Fruit fly (Drosophila melanogaster) whole organism, embryonic: ENCODE results near the gene CG4757.
A peak's percentile ranks its signal among the peaks of the same experiment; 100 is the strongest.

ENCODE experiments used
- Antp ChIP-seq: fragments of 200-800 bp; sonication (Bioruptor generic); optimal IDR thresholded peaks from 3 replicates; lab custom pipeline; 2016; ENCODE audit warnings: missing biosample characterization, missing genetic modification characterization
- Awh ChIP-seq: fragments of 200-800 bp; sonication (Bioruptor generic); IDR thresholded peaks from 2 replicates; pipeline ENCODE4, ENCODE4 v1.3.6; 2022; ENCODE audit warnings: missing biosample characterization, missing genetic modification characterization
- CG10321 ChIP-seq: fragments of 200-800 bp; sonication (Bioruptor generic); IDR thresholded peaks from 2 replicates; pipeline ENCODE4 v1.3.6; 2022; ENCODE audit warnings: missing biosample characterization, missing genetic modification characterization
- CG11723 ChIP-seq: fragments of 200-800 bp; sonication (Bioruptor generic); optimal IDR thresholded peaks from 2 replicates; lab custom pipeline; 2017; ENCODE audit warnings: missing biosample characterization, mild to moderate bottlenecking, missing genetic modification characterization
- CG12219 ChIP-seq: fragments of 200-800 bp; sonication (Bioruptor generic); optimal IDR thresholded peaks from 3 replicates; lab custom pipeline; 2018; ENCODE audit warnings: missing biosample characterization, mild to moderate bottlenecking, missing genetic modification characterization
- CG12391 ChIP-seq: fragments of 200-800 bp; sonication (Bioruptor generic); optimal IDR thresholded peaks from 3 replicates; lab custom pipeline; 2018; ENCODE audit warnings: missing biosample characterization, mild to moderate bottlenecking, missing genetic modification characterization, moderate library complexity
- CG12744 ChIP-seq: fragments of 200-800 bp; sonication (Bioruptor generic); optimal IDR thresholded peaks from 2 replicates; lab custom pipeline; 2016; ENCODE audit warnings: missing biosample characterization, missing genetic modification characterization
- CG13624 ChIP-seq: fragments of 200-800 bp; sonication (Bioruptor generic); optimal IDR thresholded peaks from 2 replicates; lab custom pipeline; 2016; ENCODE audit warnings: missing biosample characterization, missing genetic modification characterization
- CG13775 ChIP-seq: fragments of 200-800 bp; sonication (Bioruptor generic); optimal IDR thresholded peaks from 3 replicates; lab custom pipeline; 2017; ENCODE audit warnings: missing biosample characterization, mild to moderate bottlenecking, missing genetic modification characterization
- CG14014 ChIP-seq: fragments of 200-800 bp; sonication (Bioruptor generic); IDR thresholded peaks from 2 replicates; pipeline ENCODE4 v1.3.6; 2022; ENCODE audit warnings: missing biosample characterization, missing genetic modification characterization
- CG17328 ChIP-seq: fragments of 200-800 bp; sonication (Bioruptor generic); IDR thresholded peaks from 2 replicates; pipeline ENCODE4 v1.3.6; 2022; ENCODE audit warnings: missing biosample characterization, missing genetic modification characterization
- CG2116 ChIP-seq: fragments of 200-800 bp; sonication (Bioruptor generic); optimal IDR thresholded peaks from 3 replicates; lab custom pipeline; 2018; ENCODE audit warnings: missing biosample characterization, mild to moderate bottlenecking, missing genetic modification characterization
- CG3163 ChIP-seq: fragments of 200-800 bp; sonication (Bioruptor generic); optimal IDR thresholded peaks from 3 replicates; lab custom pipeline; 2016; ENCODE audit warnings: missing biosample characterization, missing genetic modification characterization
- CG42726 ChIP-seq: fragments of 200-800 bp; sonication (Bioruptor generic); IDR thresholded peaks from 2 replicates; pipeline ENCODE4 v1.3.6; 2022; ENCODE audit warnings: missing biosample characterization, missing genetic modification characterization; ENCODE audit not compliant: partially characterized antibody
- CG4424 ChIP-seq: fragments of 200-800 bp; sonication (Bioruptor generic); optimal IDR thresholded peaks from 3 replicates; lab custom pipeline; 2016; ENCODE audit warnings: missing biosample characterization, missing genetic modification characterization
- CG4707 ChIP-seq: fragments of 200-800 bp; sonication (Bioruptor generic); optimal IDR thresholded peaks from 2 replicates; lab custom pipeline; 2018; ENCODE audit warnings: missing biosample characterization, mild to moderate bottlenecking, missing genetic modification characterization, moderate library complexity
- CG6813 ChIP-seq: fragments of 200-800 bp; sonication (Bioruptor generic); optimal IDR thresholded peaks from 2 replicates; lab custom pipeline; 2017; ENCODE audit warnings: missing biosample characterization, missing genetic modification characterization, mild to moderate bottlenecking, moderate library complexity, missing genetic modification reagents
- CG7928 ChIP-seq: fragments of 200-800 bp; sonication (Bioruptor generic); optimal IDR thresholded peaks from 2 replicates; lab custom pipeline; 2017; ENCODE audit warnings: missing biosample characterization, mild to moderate bottlenecking, missing genetic modification characterization
- CG8089 ChIP-seq: fragments of 200-800 bp; sonication (Bioruptor generic); optimal IDR thresholded peaks from 3 replicates; lab custom pipeline; 2016; ENCODE audit warnings: missing biosample characterization, missing genetic modification characterization
- CG8944 ChIP-seq: fragments of 200-800 bp; sonication (Bioruptor generic); optimal IDR thresholded peaks from 3 replicates; lab custom pipeline; 2016; ENCODE audit warnings: missing biosample characterization, missing genetic modification characterization
- CG9437 ChIP-seq: fragments of 200-800 bp; sonication (Bioruptor generic); optimal IDR thresholded peaks from 2 replicates; lab custom pipeline; 2018; ENCODE audit warnings: missing biosample characterization, mild to moderate bottlenecking, missing genetic modification characterization
- Dref ChIP-seq: fragments of 200-800 bp; sonication (Bioruptor generic); IDR thresholded peaks from 2 replicates; pipeline ENCODE4 v1.3.6; 2022; ENCODE audit warnings: missing biosample characterization, missing genetic modification characterization
- Hr39 ChIP-seq: fragments of >200 bp; optimal IDR thresholded peaks from 2 replicates; lab custom pipeline; 2017
- Lpt ChIP-seq: fragments of >200 bp; optimal IDR thresholded peaks from 2 replicates; lab custom pipeline; 2018; ENCODE audit warnings: missing biosample characterization, missing genetic modification characterization
- NK7.1 ChIP-seq: fragments of 200-800 bp; sonication (Bioruptor generic); optimal IDR thresholded peaks from 3 replicates; lab custom pipeline; 2016; ENCODE audit warnings: missing biosample characterization, missing genetic modification characterization
- Nf-YA ChIP-seq: fragments of 200-800 bp; sonication (Bioruptor generic); IDR thresholded peaks from 2 replicates; pipeline ENCODE4 v1.3.6; 2022; ENCODE audit warnings: missing biosample characterization, missing genetic modification characterization
- Oli ChIP-seq: fragments of 200-800 bp; sonication (Bioruptor generic); optimal IDR thresholded peaks from 2 replicates; lab custom pipeline; 2018; ENCODE audit warnings: missing biosample characterization, mild to moderate bottlenecking, missing genetic modification characterization, moderate library complexity
- Pdp1 ChIP-seq, 2 experiments: fragments of 200-800 bp; sonication (Bioruptor generic); optimal IDR thresholded peaks; 3 replicates each; lab custom pipeline; 2016; ENCODE audit warnings: missing biosample characterization in 2 of 2, missing genetic modification characterization in 2 of 2, mild to moderate bottlenecking in 1 of 2, moderate library complexity in 1 of 2
- Spps ChIP-seq: fragments of 200-800 bp; sonication (Bioruptor generic); optimal IDR thresholded peaks from 2 replicates; lab custom pipeline; 2018; ENCODE audit warnings: missing biosample characterization, mild to moderate bottlenecking, missing genetic modification characterization
- Ssrp ChIP-seq: fragments of 200-800 bp; sonication (Bioruptor generic); optimal IDR thresholded peaks from 2 replicates; lab custom pipeline; 2018; ENCODE audit warnings: missing biosample characterization, mild to moderate bottlenecking, missing genetic modification characterization, moderate library complexity
- ap ChIP-seq: fragments of 200-800 bp; sonication (Bioruptor generic); IDR thresholded peaks from 2 replicates; pipeline ENCODE4 v1.3.6; 2022; ENCODE audit warnings: missing biosample characterization, missing genetic modification characterization
- br ChIP-seq: fragments of >200 bp; optimal IDR thresholded peaks from 2 replicates; lab custom pipeline; 2017
- btn ChIP-seq: fragments of 200-800 bp; sonication (Bioruptor generic); optimal IDR thresholded peaks from 2 replicates; lab custom pipeline; 2016; ENCODE audit warnings: missing biosample characterization, missing genetic modification characterization
- chn ChIP-seq: fragments of 200-800 bp; sonication (Bioruptor generic); optimal IDR thresholded peaks from 2 replicates; lab custom pipeline; 2016; ENCODE audit warnings: missing biosample characterization, missing genetic modification characterization
- dmrt99B ChIP-seq: fragments of 200-800 bp; sonication (Bioruptor generic); optimal IDR thresholded peaks from 2 replicates; lab custom pipeline; 2018; ENCODE audit warnings: missing biosample characterization, mild to moderate bottlenecking, missing genetic modification characterization, moderate library complexity
- eve ChIP-seq, 2 experiments: fragments of >200 bp; optimal IDR thresholded peaks; 2 replicates each; lab custom pipeline; 2017; ENCODE audit warnings: missing biosample characterization in 2 of 2, missing genetic modification characterization in 2 of 2
- fd64A ChIP-seq: fragments of 200-800 bp; sonication (Bioruptor generic); optimal IDR thresholded peaks from 3 replicates; lab custom pipeline; 2018; ENCODE audit warnings: missing biosample characterization, mild to moderate bottlenecking, missing genetic modification characterization
- gsb-n ChIP-seq: fragments of 200-800 bp; sonication (Bioruptor generic); optimal IDR thresholded peaks from 3 replicates; lab custom pipeline; 2018; ENCODE audit warnings: missing biosample characterization, mild to moderate bottlenecking, missing genetic modification characterization
- ham ChIP-seq: fragments of 200-800 bp; sonication (Bioruptor generic); IDR thresholded peaks from 2 replicates; pipeline ENCODE4 v1.3.6; 2022; ENCODE audit warnings: missing biosample characterization, missing genetic modification characterization
- ken ChIP-seq: fragments of 200-800 bp; sonication (Bioruptor generic); IDR thresholded peaks from 3 replicates; pipeline ENCODE4 v1.3.6; 2022; ENCODE audit warnings: missing biosample characterization, missing genetic modification characterization
- lbe ChIP-seq: fragments of 200-800 bp; sonication (Bioruptor generic); optimal IDR thresholded peaks from 2 replicates; lab custom pipeline; 2016; ENCODE audit warnings: missing biosample characterization, mild to moderate bottlenecking, missing genetic modification characterization
- lov ChIP-seq, 2 experiments: fragments of 200-800 bp in 1 of 2; fragments of >200 bp in 1 of 2; sonication (Bioruptor generic) in 1 of 2; IDR thresholded peaks in 1 of 2; optimal IDR thresholded peaks in 1 of 2; 2 replicates in 1 of 2; 3 replicates in 1 of 2; pipeline versions ENCODE4 v1.3.6 to Lab custom; 2017 to 2022; ENCODE audit warnings: missing biosample characterization in 1 of 2, missing genetic modification characterization in 1 of 2
- maf-S ChIP-seq: fragments of 200-800 bp; sonication (Bioruptor generic); optimal IDR thresholded peaks from 2 replicates; lab custom pipeline; 2016; ENCODE audit warnings: missing biosample characterization, missing genetic modification characterization
- mirr ChIP-seq: fragments of 200-800 bp; sonication (Bioruptor generic); optimal IDR thresholded peaks from 3 replicates; lab custom pipeline; 2018; ENCODE audit warnings: missing biosample characterization, mild to moderate bottlenecking, missing genetic modification characterization
- nom ChIP-seq: fragments of 200-800 bp; sonication (Bioruptor generic); optimal IDR thresholded peaks from 2 replicates; lab custom pipeline; 2017; ENCODE audit warnings: missing biosample characterization, missing genetic modification characterization, mild to moderate bottlenecking, moderate library complexity, missing genetic modification reagents
- onecut ChIP-seq: fragments of 200-800 bp; sonication (Bioruptor generic); IDR thresholded peaks from 2 replicates; pipeline ENCODE4 v1.3.6; 2022; ENCODE audit warnings: missing biosample characterization, missing genetic modification characterization
- pan ChIP-seq, 4 experiments: fragments of >200 bp in 3 of 4; fragments of 200-800 bp in 1 of 4; sonication (Bioruptor generic) in 1 of 4; optimal IDR thresholded peaks in 3 of 4; IDR thresholded peaks in 1 of 4; 2 replicates each; pipeline versions ENCODE4 v1.3.6 to Lab custom; 2017 to 2022; ENCODE audit warnings: missing biosample characterization in 2 of 4, missing genetic modification characterization in 2 of 4, mixed read lengths in 1 of 4
- pita ChIP-seq: fragments of 200-800 bp; sonication (Bioruptor generic); optimal IDR thresholded peaks from 2 replicates; lab custom pipeline; 2017; ENCODE audit warnings: missing biosample characterization, mild to moderate bottlenecking, missing genetic modification characterization
- psq ChIP-seq: fragments of 200-800 bp; sonication (Bioruptor generic); optimal IDR thresholded peaks from 2 replicates; lab custom pipeline; 2017; ENCODE audit warnings: missing biosample characterization, missing genetic modification characterization
- sob ChIP-seq: fragments of 200-800 bp; sonication (Bioruptor generic); IDR thresholded peaks from 2 replicates; pipeline ENCODE4 v1.3.6; 2022; ENCODE audit warnings: missing biosample characterization, missing genetic modification characterization
- tgo ChIP-seq: fragments of 200-800 bp; sonication (Bioruptor generic); IDR thresholded peaks from 3 replicates; pipeline ENCODE4 v1.3.6; 2022; ENCODE audit warnings: missing biosample characterization, missing genetic modification characterization
- yki ChIP-seq: fragments of >200 bp; optimal IDR thresholded peaks from 3 replicates; lab custom pipeline; 2018

Gene CG4757

DNA sequence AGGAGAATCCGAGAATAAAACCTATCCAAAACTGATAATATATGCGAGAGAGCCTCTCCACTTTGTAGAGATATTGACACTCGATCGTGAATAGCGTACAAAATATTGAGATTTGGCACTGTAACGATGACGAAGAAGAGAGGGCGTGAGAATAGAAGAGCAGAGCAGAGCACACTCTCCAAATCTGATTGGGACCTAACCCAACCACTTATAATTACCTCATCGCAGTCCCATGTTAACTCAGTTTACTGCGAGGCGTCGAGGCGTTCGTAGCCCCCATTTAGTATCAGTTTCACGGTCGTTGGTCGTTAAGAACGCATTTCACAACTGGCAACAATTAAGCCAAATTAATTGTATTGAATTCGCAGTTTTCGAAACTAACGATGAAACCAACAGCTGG lies 4.1 kb upstream of the CG4757 start, which contains the start of gene Ugt302C1 (continued):
- TF ChIP-seq br (no peak), mirr (GFP tag; lab: Kevin White, UChicago) (peak; percentile 53), gsb-n (tag; lab: Kevin White, UChicago) (no peak), CG12219 (GFP tag; lab: Kevin White, UChicago) (no peak), Lpt (no peak), CG10321 (no peak), Awh (peak; percentile 34; the same call in 1 of the 2 replicates), CG3163 (GFP tag; lab: Kevin White, UChicago) (peak; percentile 79), Oli (no peak), Hr39 (lab: Kevin White, UChicago) (no peak), CG9437 (GFP tag; lab: Kevin White, UChicago) (no peak), maf-S (no peak), CG8089 (GFP tag; lab: Kevin White, UChicago) (no peak), lov (optimal IDR thresholded peaks at IDR 0.05; lab: Kevin White, UChicago) (no peak), lov (GFP tag; IDR thresholded peaks at IDR 0.05; lab: Robert Waterston, UW) (no peak), CG7928 (GFP tag; lab: Kevin White, UChicago) (no peak), Dref (GFP tag; lab: Robert Waterston, UW) (no peak), psq (GFP tag; lab: Kevin White, UChicago) (no peak), chn (GFP tag; lab: Kevin White, UChicago) (no peak), pita (GFP tag; lab: Kevin White, UChicago) (no peak), Antp (GFP tag; lab: Kevin White, UChicago) (no peak), CG12744 (GFP tag; lab: Kevin White, UChicago) (no peak), CG4707 (GFP tag; lab: Kevin White, UChicago) (no peak), CG42726 (GFP tag; lab: Robert Waterston, UW) (0 out of 2 replicates have a peak, but pooled peaks have one; percentile 11), ap (GFP tag; lab: Robert Waterston, UW) (no peak), CG2116 (GFP tag; lab: Kevin White, UChicago) (no peak), CG12391 (tag; lab: Kevin White, UChicago) (no peak), CG13775 (GFP tag; lab: Kevin White, UChicago) (no peak), Ssrp (no peak), nom (GFP tag; lab: Kevin White, UChicago) (no peak), dmrt99B (tag; lab: Kevin White, UChicago) (no peak), fd64A (GFP tag; lab: Kevin White, UChicago) (no peak), CG4424 (GFP tag; lab: Kevin White, UChicago) (no peak), yki (lab: Kevin White, UChicago) (peak; percentile 74), ham (GFP tag; lab: Robert Waterston, UW) (peak; percentile 33; the same call in 1 of the 2 replicates), CG11723 (GFP tag; lab: Kevin White, UChicago) (no peak), pan (optimal IDR thresholded peaks at IDR 0.05; lab: Kevin White, UChicago) (no peak), pan (GFP tag; optimal IDR thresholded peaks at IDR 0.05 in 1 of 2, IDR thresholded peaks at IDR 0.05 in 1 of 2) (no peak), Pdp1 (GFP tag; optimal IDR thresholded peaks at IDR 0.05; lab: Kevin White, UChicago) (peak in 1 of 2 experiments; percentile 90), CG14014 (GFP tag; lab: Robert Waterston, UW) (0 out of 2 replicates have a peak, but pooled peaks have one; percentile 40), lbe (GFP tag; lab: Kevin White, UChicago) (no peak), btn (GFP tag; lab: Kevin White, UChicago) (no peak), CG6813 (no peak), ken (GFP tag; lab: Robert Waterston, UW) (no peak), tgo (no peak), eve (GFP tag; optimal IDR thresholded peaks at IDR 0.05; lab: Kevin White, UChicago) (peak in 1 of 2 experiments; percentile 76), Nf-YA (no peak), CG13624 (peak; percentile 19), CG8944 (GFP tag; lab: Kevin White, UChicago) (no peak), CG17328 (no peak), onecut (no peak), NK7.1 (GFP tag; lab: Kevin White, UChicago) (no peak), Spps (no peak), sob (peak; percentile 48; the same call in 1 of the 2 replicates)
